Worm (Caenorhabditis elegans): ENCODE measurements around the gene Y57A10A.2.
A peak's percentile ranks its signal among the peaks of the same experiment; 100 is the strongest.

Gene Y57A10A.2

DNA sequence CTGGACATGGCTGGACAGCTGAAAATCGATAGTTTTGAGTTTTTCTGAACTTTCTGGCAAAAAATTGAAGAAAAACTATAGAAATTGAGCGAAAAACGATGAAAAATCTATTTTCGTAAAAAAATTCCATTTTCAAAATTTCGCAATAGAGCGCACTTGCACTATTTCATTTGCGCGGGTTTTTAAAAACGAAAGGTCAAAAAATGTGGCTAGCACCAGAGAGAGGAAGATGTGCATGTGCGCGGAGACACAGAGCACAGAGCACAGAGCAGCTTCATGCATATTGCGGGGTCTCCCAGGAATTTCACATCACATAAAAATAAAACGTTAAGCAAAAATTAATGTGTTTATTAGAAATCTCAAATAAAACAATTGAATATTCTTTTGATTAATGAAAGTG lies 39.6 kb upstream of the Y57A10A.2 start, which contains the start of gene Y17G7B.18:
Gene Y17G7B.18 (minus strand): TSS at position 18 of the 400 bp plus-strand sequence.
- TF ChIP-seq madf-6 (GFP tag; IDR thresholded peaks at IDR 0.05) (0 out of 2 replicates have a peak, but pooled peaks have one; percentile 35), F37B4.10 (GFP tag; IDR thresholded peaks at IDR 0.05) (no peak), pbrm-1 (GFP tag; IDR thresholded peaks at IDR 0.05) (peak; percentile 19; the same call in 1 of the 2 replicates), lin-54 (GFP tag; optimal IDR thresholded peaks at IDR 0.05) (peak; percentile 90), efl-1 (GFP tag; optimal IDR thresholded peaks at IDR 0.05) (peak; percentile 84), lsl-1 (GFP tag; optimal IDR thresholded peaks at IDR 0.05) (peak; percentile 34), nfya-2 (GFP tag; IDR thresholded peaks at IDR 0.05) (no peak), unc-62 (GFP tag; optimal IDR thresholded peaks at IDR 0.05) (no peak), egrh-3 (GFP tag; IDR thresholded peaks at IDR 0.05) (no peak), K12H6.12 (tag; optimal IDR thresholded peaks at IDR 0.05) (no peak), F23B12.7 (tag; optimal IDR thresholded peaks at IDR 0.05; ENCODE audit: insufficient read depth) (peak; percentile 21), cebp-1 (GFP tag; IDR thresholded peaks at IDR 0.05) (peak; percentile 37; the same call in 1 of the 2 replicates), cebp-1 (tag; optimal IDR thresholded peaks at IDR 0.05) (peak; percentile 94), lin-35 (GFP tag; optimal IDR thresholded peaks at IDR 0.05) (peak; percentile 2 to 93 (median 75)), lin-40 (tag; optimal IDR thresholded peaks at IDR 0.05) (peak; percentile 42), ztf-18 (tag; optimal IDR thresholded peaks at IDR 0.05) (no peak), attf-5 (GFP tag; optimal IDR thresholded peaks at IDR 0.05) (peak; percentile 76), hmg-1.2 (GFP tag; IDR thresholded peaks at IDR 0.05) (peak; percentile 11; the same call in 1 of the 2 replicates), nfya-1 (tag; optimal IDR thresholded peaks at IDR 0.05; ENCODE audit: borderline replicate concordance, insufficient read depth) (no peak), dpl-1 (GFP tag; optimal IDR thresholded peaks at IDR 0.05) (peak; percentile 85), ekl-4 (GFP tag; IDR thresholded peaks at IDR 0.05) (no peak), dox-1 (GFP tag; IDR thresholded peaks at IDR 0.05) (peak; percentile 32; the same call in 1 of the 2 replicates), mcd-1 (GFP tag; IDR thresholded peaks at IDR 0.05) (peak; percentile 97), somi-1 (GFP tag; optimal IDR thresholded peaks at IDR 0.05) (no peak), hmg-20 (GFP tag; IDR thresholded peaks at IDR 0.05) (no peak), F33H1.4 (GFP tag; IDR thresholded peaks at IDR 0.05) (peak; percentile 38), B0019.2 (GFP tag; conservative IDR thresholded peaks at IDR 0.05) (no peak), hsf-1 (GFP tag; IDR thresholded peaks at IDR 0.05) (0 out of 2 replicates have a peak, but pooled peaks have one; percentile 17), athp-1 (tag; optimal IDR thresholded peaks at IDR 0.05) (no peak), Y53G8AR.9 (GFP tag; conservative IDR thresholded peaks at IDR 0.05) (no peak), F49E8.2 (tag; optimal IDR thresholded peaks at IDR 0.05; ENCODE audit: insufficient read depth) (no peak), F52B5.7 (tag; optimal IDR thresholded peaks at IDR 0.05) (no peak), zfh-2 (GFP tag; conservative IDR thresholded peaks at IDR 0.05) (0 out of 2 replicates have a peak, but pooled peaks have one; percentile 2)

- peak; percentile 81 for TF ChIP-seq nfyb-1 (GFP tag; IDR thresholded peaks at IDR 0.05)
- no peak for TF ChIP-seq ekl-4 (GFP tag; IDR thresholded peaks at IDR 0.05)
These were observed 38.6 kb upstream of the Y57A10A.2 start for ce11 chrII:12108843-12109242.

DNA sequence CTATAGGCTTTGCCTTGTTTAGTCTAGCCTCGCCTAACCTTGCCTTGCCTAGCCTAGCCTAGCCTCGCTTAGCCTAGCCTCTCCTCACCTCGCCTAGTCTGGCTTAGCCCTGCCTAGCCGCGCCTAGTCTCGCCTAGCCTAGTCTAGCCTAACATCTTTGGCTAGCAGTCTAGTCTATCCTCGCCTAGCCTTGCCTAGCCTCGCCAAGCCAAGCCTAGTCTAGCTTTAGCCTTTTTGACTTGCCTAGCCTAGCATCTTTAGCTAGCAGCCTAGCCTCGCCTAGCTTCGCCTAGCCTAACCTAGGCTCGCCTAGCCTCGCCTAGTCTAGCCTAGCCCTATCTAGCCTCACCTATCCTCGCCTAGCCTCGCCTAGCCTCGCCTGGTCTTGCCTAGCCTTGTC lies 36.4 kb upstream of the Y57A10A.2 start:
- TF ChIP-seq zfh-2 (GFP tag; conservative IDR thresholded peaks at IDR 0.05) (peak; percentile 69; the same call in 1 of the 2 replicates), ztf-26 (tag; optimal IDR thresholded peaks at IDR 0.05) (no peak), egrh-3 (GFP tag; IDR thresholded peaks at IDR 0.05) (no peak), pbrm-1 (GFP tag; IDR thresholded peaks at IDR 0.05) (no peak), fkh-3 (tag; optimal IDR thresholded peaks at IDR 0.05) (peak; percentile 22), K11D2.4 (GFP tag; IDR thresholded peaks at IDR 0.05) (no peak), ets-4 (GFP tag; optimal IDR thresholded peaks at IDR 0.05) (no peak)

Data from whole organism, young adult.